Fruit fly (Drosophila melanogaster): ENCODE measurements around the gene CecC.

The CecC gene

dm6 chr3R:30200091-30200698 lies 16.1 kb upstream of the CecC start (continued):
- no peak for TF ChIP-seq C15 (GFP tag; IDR thresholded peaks at IDR 0.05)
- no peak for TF ChIP-seq CG34224 (GFP tag; IDR thresholded peaks at IDR 0.05; ENCODE audit: partially characterized antibody)
- TF ChIP-seq Scr (GFP tag; IDR thresholded peaks at IDR 0.05; ENCODE audit: partially characterized antibody) = no peak
- TF ChIP-seq row (GFP tag; IDR thresholded peaks at IDR 0.05) = peak; percentile 72
- TF ChIP-seq sob (GFP tag; IDR thresholded peaks at IDR 0.05) = peak; percentile 52
- 0 out of 2 replicates have a peak, but pooled peaks have one; percentile 61 for TF ChIP-seq CG16779 (GFP tag; IDR thresholded peaks at IDR 0.05)
- TF ChIP-seq CG3995 (GFP tag; optimal IDR thresholded peaks at IDR 0.05) = no peak
- no peak for TF ChIP-seq repo (GFP tag; optimal IDR thresholded peaks at IDR 0.05)
- peak; percentile 24; the same call in 1 of the 2 replicates for TF ChIP-seq Adf1 (GFP tag; IDR thresholded peaks at IDR 0.05)
- 0 out of 2 replicates have a peak, but pooled peaks have one; percentile 46 for TF ChIP-seq GATAe (GFP tag; conservative IDR thresholded peaks at IDR 0.05)
- peak; percentile 34 for TF ChIP-seq gem (tag; optimal IDR thresholded peaks at IDR 0.05)
- peak; percentile 28 for TF ChIP-seq CG2678 (tag; optimal IDR thresholded peaks at IDR 0.05)
- no peak for TF ChIP-seq Drgx (GFP tag; IDR thresholded peaks at IDR 0.05)
- TF ChIP-seq exex (tag; optimal IDR thresholded peaks at IDR 0.05) = peak; percentile 14
- no peak for TF ChIP-seq CG1832 (GFP tag; optimal IDR thresholded peaks at IDR 0.05)
- TF ChIP-seq Fer3 (tag; optimal IDR thresholded peaks at IDR 0.05) = no peak
- peak; percentile 14 for TF ChIP-seq CG17385 (GFP tag; optimal IDR thresholded peaks at IDR 0.05)
- TF ChIP-seq Pdp1 (GFP tag; optimal IDR thresholded peaks at IDR 0.05) = peak; percentile 29 to 80
- TF ChIP-seq CG8388 (GFP tag; optimal IDR thresholded peaks at IDR 0.05) = peak; percentile 6
- no peak for TF ChIP-seq PHDP (tag; optimal IDR thresholded peaks at IDR 0.05)
- TF ChIP-seq CG12744 (GFP tag; optimal IDR thresholded peaks at IDR 0.05) = no peak
- peak in 1 of 2 experiments; percentile 42 for TF ChIP-seq Hr51 (GFP tag; optimal IDR thresholded peaks at IDR 0.05)
- TF ChIP-seq dan (GFP tag; IDR thresholded peaks at IDR 0.05) = no peak
- TF ChIP-seq tx (GFP tag; optimal IDR thresholded peaks at IDR 0.05) = no peak
- TF ChIP-seq insv (GFP tag; optimal IDR thresholded peaks at IDR 0.05) = no peak
- peak; percentile 18 for TF ChIP-seq CG12155 (GFP tag; optimal IDR thresholded peaks at IDR 0.05)
- TF ChIP-seq CG2120 (GFP tag; optimal IDR thresholded peaks at IDR 0.05) = peak; percentile 55
- no peak for TF ChIP-seq cato (GFP tag; optimal IDR thresholded peaks at IDR 0.05; ENCODE audit: borderline replicate concordance)
- peak; percentile 44 for TF ChIP-seq CG3847 (GFP tag; IDR thresholded peaks at IDR 0.05)
- TF ChIP-seq gce (GFP tag; IDR thresholded peaks at IDR 0.05) = no peak
- peak; percentile 71; the same call in 2 of the 3 replicates for TF ChIP-seq CG11456 (GFP tag; IDR thresholded peaks at IDR 0.05)
- TF ChIP-seq fd102C (GFP tag; optimal IDR thresholded peaks at IDR 0.05) = no peak
- TF ChIP-seq dimm (GFP tag; IDR thresholded peaks at IDR 0.05) = 0 out of 2 replicates have a peak, but pooled peaks have one; percentile 22
- peak; percentile 38 for TF ChIP-seq mam (GFP tag; optimal IDR thresholded peaks at IDR 0.05)
- TF ChIP-seq CG7357 (GFP tag; IDR thresholded peaks at IDR 0.05) = 0 out of 3 replicates have a peak, but pooled peaks have one; percentile 23
- peak; percentile 6 for TF ChIP-seq CG15514 (GFP tag; optimal IDR thresholded peaks at IDR 0.05)
- TF ChIP-seq Camta (GFP tag; optimal IDR thresholded peaks at IDR 0.05) = no peak
- TF ChIP-seq grn (GFP tag; optimal IDR thresholded peaks at IDR 0.05) = peak; percentile 7
- peak; percentile 79 for TF ChIP-seq crol (GFP tag; IDR thresholded peaks at IDR 0.05)
- TF ChIP-seq Ptx1 (GFP tag; IDR thresholded peaks at IDR 0.05) = peak; percentile 44
- peak; percentile 17 for TF ChIP-seq pnt (GFP tag; optimal IDR thresholded peaks at IDR 0.05)
- TF ChIP-seq nerfin-2 (GFP tag; IDR thresholded peaks at IDR 0.05; ENCODE audit: partially characterized antibody) = no peak
- TF ChIP-seq CG6683 (GFP tag; optimal IDR thresholded peaks at IDR 0.05) = no peak
- no peak for TF ChIP-seq HmgZ (tag; optimal IDR thresholded peaks at IDR 0.05)
- peak; percentile 24 for TF ChIP-seq Antp (GFP tag; optimal IDR thresholded peaks at IDR 0.05)
- no peak for TF ChIP-seq dm (GFP tag; optimal IDR thresholded peaks at IDR 0.05)
- no peak for TF ChIP-seq Abd-B (GFP tag; optimal IDR thresholded peaks at IDR 0.05)
- TF ChIP-seq NfI (GFP tag; optimal IDR thresholded peaks at IDR 0.05) = no peak
- no peak for TF ChIP-seq BtbVII (GFP tag; optimal IDR thresholded peaks at IDR 0.05)

Data from whole organism, embryonic.